Worm (Caenorhabditis elegans) whole organism, midembryonic: Measurements from ENCODE around the gene sbds-1.
A peak's percentile ranks its signal among the peaks of the same experiment; 100 is the strongest.

ENCODE experiments used
- T22C8.4 ChIP-seq: fragments of 200-800 bp; sonication (Bioruptor generic); IDR thresholded peaks from 2 replicates; pipeline ENCODE4 v1.3.6; 2022; ENCODE audit warnings: missing genetic modification characterization, missing compliant biosample characterization
- cog-1 ChIP-seq: sonication (generic microtip); optimal IDR thresholded peaks from 2 replicates; lab custom pipeline; 2016; ENCODE audit warnings: missing genetic modification characterization, missing compliant biosample characterization
- flt-1 ChIP-seq: fragments of 200-800 bp; sonication (Bioruptor generic); IDR thresholded peaks from 2 replicates; pipeline ENCODE4 v1.3.6; 2022; ENCODE audit warnings: missing genetic modification characterization, missing compliant biosample characterization
- klf-2 ChIP-seq: fragments of 200-800 bp; sonication (Bioruptor generic); conservative IDR thresholded peaks from 2 replicates; pipeline ENCODE4 v1.3.6; 2022; ENCODE audit warnings: missing genetic modification reagents, missing genetic modification characterization, missing compliant biosample characterization
- med-1 ChIP-seq: sonication (generic microtip); optimal IDR thresholded peaks from 2 replicates; lab custom pipeline; 2017; ENCODE audit warnings: missing genetic modification characterization, mild to moderate bottlenecking, missing compliant biosample characterization, antibody characterized with exemption, missing genetic modification reagents; ENCODE audit not compliant: insufficient read depth
- ref-1 ChIP-seq: fragments of 200-800 bp; sonication (Bioruptor generic); conservative IDR thresholded peaks from 2 replicates; pipeline ENCODE4 v1.3.6; 2022; ENCODE audit warnings: missing genetic modification reagents, missing genetic modification characterization, missing compliant biosample characterization
- tab-1 ChIP-seq: fragments of 200-800 bp; sonication (Bioruptor generic); IDR thresholded peaks from 2 replicates; pipeline ENCODE4 v1.3.6; 2022; ENCODE audit warnings: missing genetic modification characterization, missing compliant biosample characterization
- ztf-23 ChIP-seq: fragments of 200-800 bp; sonication (Bioruptor generic); IDR thresholded peaks from 2 replicates; pipeline ENCODE4 v1.3.6; 2022; ENCODE audit warnings: missing genetic modification reagents, missing genetic modification characterization, missing compliant biosample characterization
- ztf-29 ChIP-seq: fragments of 200-800 bp; sonication (Bioruptor generic); IDR thresholded peaks from 2 replicates; pipeline ENCODE4 v1.3.6; 2022; ENCODE audit warnings: missing genetic modification reagents, missing genetic modification characterization, missing compliant biosample characterization

The sbds-1 gene

ce11 chrIII:638319-638718, at the start of gene sbds-1:
Gene sbds-1, minus strand, starts transcription at chrIII:638419.
- no peak for TF ChIP-seq ztf-23 (GFP tag; lab: Robert Waterston, UW)
- no peak for TF ChIP-seq med-1
- TF ChIP-seq ztf-29 (GFP tag; lab: Robert Waterston, UW), result no peak
- TF ChIP-seq flt-1 (GFP tag; lab: Robert Waterston, UW), result no peak
- TF ChIP-seq tab-1, result no peak
- TF ChIP-seq cog-1 (tag; lab: Kevin White, UChicago), result no peak
- no peak for TF ChIP-seq klf-2 (GFP tag; lab: Robert Waterston, UW)
- no peak for TF ChIP-seq T22C8.4 (GFP tag; lab: Robert Waterston, UW)
- TF ChIP-seq ref-1, result no peak

ce11 chrIII:683318-683717, 45.1 kb upstream of the sbds-1 start, which contains the start of gene W02B3.4:
Gene W02B3.4, minus strand, starts transcription at chrIII:683418.
- TF ChIP-seq tab-1 (no peak), flt-1 (GFP tag; lab: Robert Waterston, UW) (no peak), cog-1 (tag; lab: Kevin White, UChicago) (no peak), ztf-23 (GFP tag; lab: Robert Waterston, UW) (no peak), ztf-29 (GFP tag; lab: Robert Waterston, UW) (no peak), T22C8.4 (GFP tag; lab: Robert Waterston, UW) (no peak), klf-2 (GFP tag; lab: Robert Waterston, UW) (no peak), med-1 (no peak), ref-1 (no peak)

ce11 chrIII:675822-676221, 37.6 kb upstream of the sbds-1 start, which contains the start of gene grk-2:
Gene grk-2, plus strand, starts transcription at chrIII:676122.
- no peak for TF ChIP-seq flt-1 (GFP tag; lab: Robert Waterston, UW)
- no peak for TF ChIP-seq med-1
- TF ChIP-seq cog-1 (tag; lab: Kevin White, UChicago), result no peak
- no peak for TF ChIP-seq tab-1
- TF ChIP-seq ztf-29 (GFP tag; lab: Robert Waterston, UW), result no peak
- TF ChIP-seq klf-2 (GFP tag; lab: Robert Waterston, UW), result no peak
- no peak for TF ChIP-seq ref-1
- no peak for TF ChIP-seq T22C8.4 (GFP tag; lab: Robert Waterston, UW)
- TF ChIP-seq ztf-23 (GFP tag; lab: Robert Waterston, UW), result no peak

- TF ChIP-seq flt-1 (GFP tag; lab: Robert Waterston, UW) (no peak), ztf-29 (GFP tag; lab: Robert Waterston, UW) (no peak), cog-1 (tag; lab: Kevin White, UChicago) (no peak), med-1 (no peak)
Observed at ce11 chrIII:675413-675812, 37.2 kb upstream of the sbds-1 start.

ce11 chrIII:670994-671393, 32.8 kb upstream of the sbds-1 start:
- TF ChIP-seq med-1 (no peak), flt-1 (GFP tag; lab: Robert Waterston, UW) (no peak), T22C8.4 (GFP tag; lab: Robert Waterston, UW) (0 out of 2 replicates have a peak, but pooled peaks have one; percentile 11)

ce11 chrIII:668303-668893, 30.2 kb upstream of the sbds-1 start, which contains the start of gene W02B3.3:
Gene W02B3.3, minus strand, starts transcription at chrIII:668433.
- TF ChIP-seq ztf-23 (GFP tag; lab: Robert Waterston, UW), result 0 out of 2 replicates have a peak, but pooled peaks have one; percentile 46
- no peak for TF ChIP-seq tab-1
- no peak for TF ChIP-seq ztf-29 (GFP tag; lab: Robert Waterston, UW)
- TF ChIP-seq klf-2 (GFP tag; lab: Robert Waterston, UW), result no peak
- no peak for TF ChIP-seq med-1
- no peak for TF ChIP-seq T22C8.4 (GFP tag; lab: Robert Waterston, UW)
- TF ChIP-seq ref-1, result no peak
- peak; percentile 42 for TF ChIP-seq cog-1 (tag; lab: Kevin White, UChicago)
- TF ChIP-seq flt-1 (GFP tag; lab: Robert Waterston, UW), result no peak

- TF ChIP-seq ztf-23 (GFP tag; lab: Robert Waterston, UW) (no peak), ref-1 (no peak), cog-1 (tag; lab: Kevin White, UChicago) (no peak), klf-2 (GFP tag; lab: Robert Waterston, UW) (no peak)
Observed at ce11 chrIII:665173-665757, 27.0 kb upstream of the sbds-1 start, which contains the start of gene C09F5.3. Gene C09F5.3, minus strand, starts transcription at chrIII:665266.

ce11 chrIII:658357-658756, 20.1 kb upstream of the sbds-1 start, which contains the start of gene C09F5.1:
Gene C09F5.1, plus strand, starts transcription at chrIII:658709.
- TF ChIP-seq flt-1 (GFP tag; lab: Robert Waterston, UW) (no peak), ztf-23 (GFP tag; lab: Robert Waterston, UW) (no peak), T22C8.4 (GFP tag; lab: Robert Waterston, UW) (no peak)

- no peak for TF ChIP-seq T22C8.4 (GFP tag; lab: Robert Waterston, UW)
- TF ChIP-seq ztf-23 (GFP tag; lab: Robert Waterston, UW), result no peak
- TF ChIP-seq flt-1 (GFP tag; lab: Robert Waterston, UW), result no peak
- no peak for TF ChIP-seq klf-2 (GFP tag; lab: Robert Waterston, UW)
- no peak for TF ChIP-seq ref-1
- TF ChIP-seq tab-1, result no peak
Observed at ce11 chrIII:657241-657640, 19.0 kb upstream of the sbds-1 start.

- TF ChIP-seq cog-1 (tag; lab: Kevin White, UChicago) (no peak), klf-2 (GFP tag; lab: Robert Waterston, UW) (no peak), flt-1 (GFP tag; lab: Robert Waterston, UW) (no peak), tab-1 (no peak), ref-1 (no peak), med-1 (no peak), ztf-23 (GFP tag; lab: Robert Waterston, UW) (no peak), T22C8.4 (GFP tag; lab: Robert Waterston, UW) (no peak), ztf-29 (GFP tag; lab: Robert Waterston, UW) (no peak)
Observed at ce11 chrIII:656660-657059, 18.4 kb upstream of the sbds-1 start.
